Worm (Caenorhabditis elegans): ENCODE data around the gene C50B8.6.

The C50B8.6 gene

DNA sequence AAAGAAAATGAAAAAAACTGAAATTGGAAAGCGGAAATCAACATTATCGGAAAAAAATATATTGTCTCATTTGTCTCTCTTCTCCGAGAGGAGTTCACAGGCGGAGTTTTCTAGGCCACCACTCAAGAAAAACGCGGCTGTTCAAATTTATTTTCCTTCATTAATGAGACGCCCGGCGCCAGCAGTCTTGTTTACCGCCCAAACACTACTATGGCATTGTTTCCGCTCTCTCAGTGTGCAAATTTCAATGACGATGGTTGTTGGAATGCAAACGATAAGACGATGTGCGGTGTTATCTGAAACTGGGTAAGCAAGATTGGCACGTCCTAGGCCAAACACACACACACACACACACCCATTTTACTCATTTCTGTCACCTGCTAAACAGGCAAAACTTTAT, 22.0 kb upstream of the C50B8.6 start, which contains the start of gene cav-2:
Gene cav-2 (plus strand): TSS at position 359 of the 400 bp plus-strand sequence.
- TF ChIP-seq lin-39 (tag; optimal IDR thresholded peaks at IDR 0.05) (peak; percentile 68), elt-2 (tag; optimal IDR thresholded peaks at IDR 0.05) (peak; percentile 80), nhr-71 (tag; optimal IDR thresholded peaks at IDR 0.05) (peak; percentile 93), sox-4 (tag; optimal IDR thresholded peaks at IDR 0.05) (peak; percentile 92), skn-1 (tag; optimal IDR thresholded peaks at IDR 0.05) (peak; percentile 42), ceh-88 (GFP tag; IDR thresholded peaks at IDR 0.05) (0 out of 2 replicates have a peak, but pooled peaks have one; percentile 29), lin-15B (tag; optimal IDR thresholded peaks at IDR 0.05) (peak; percentile 71), zip-4 (GFP tag; optimal IDR thresholded peaks at IDR 0.05) (peak; percentile 74), isw-1 (GFP tag; IDR thresholded peaks at IDR 0.05) (peak; percentile 79), tbx-2 (tag; optimal IDR thresholded peaks at IDR 0.05) (peak; percentile 92), irx-1 (tag; optimal IDR thresholded peaks at IDR 0.05) (peak; percentile 95), dsc-1 (tag; optimal IDR thresholded peaks at IDR 0.05) (peak; percentile 96), ama-1 (optimal IDR thresholded peaks at IDR 0.05) (no peak), ets-5 (GFP tag; IDR thresholded peaks at IDR 0.05) (no peak), hpl-2 (GFP tag; optimal IDR thresholded peaks at IDR 0.05) (no peak), C16A3.4 (tag; optimal IDR thresholded peaks at IDR 0.05) (peak; percentile 63), efl-1 (optimal IDR thresholded peaks at IDR 0.05) (peak; percentile 89 to 97), efl-1 (GFP tag; optimal IDR thresholded peaks at IDR 0.05 in 1 of 2) (peak; percentile 97 to 99), ceh-90 (tag; optimal IDR thresholded peaks at IDR 0.05) (peak; percentile 97), nhr-20 (tag; optimal IDR thresholded peaks at IDR 0.05) (peak; percentile 91), lin-13 (GFP tag; optimal IDR thresholded peaks at IDR 0.05) (peak; percentile 65), aha-1 (tag; optimal IDR thresholded peaks at IDR 0.05) (no peak), snpc-4 (tag; optimal IDR thresholded peaks at IDR 0.05) (peak; percentile 33), sptf-1 (tag; optimal IDR thresholded peaks at IDR 0.05) (no peak), rnt-1 (tag; optimal IDR thresholded peaks at IDR 0.05) (peak; percentile 99), mdl-1 (tag; optimal IDR thresholded peaks at IDR 0.05) (peak in 1 of 2 experiments; percentile 50), pax-3 (tag; optimal IDR thresholded peaks at IDR 0.05) (peak; percentile 99), nhr-85 (tag) (peak; percentile 96), tlp-1 (tag; optimal IDR thresholded peaks at IDR 0.05) (no peak), snu-23 (GFP tag; optimal IDR thresholded peaks at IDR 0.05) (peak; percentile 87), C34B4.2 (tag; optimal IDR thresholded peaks at IDR 0.05) (peak; percentile 27), Y116A8C.19 (tag; optimal IDR thresholded peaks at IDR 0.05; ENCODE audit: borderline replicate concordance) (peak; percentile 66), C04F5.9 (tag; optimal IDR thresholded peaks at IDR 0.05) (peak; percentile 74), unc-86 (tag; optimal IDR thresholded peaks at IDR 0.05) (peak; percentile 75), mab-9 (GFP tag; IDR thresholded peaks at IDR 0.05) (peak; percentile 86), grh-1 (GFP tag; IDR thresholded peaks at IDR 0.05) (peak; percentile 88), pqm-1 (tag; optimal IDR thresholded peaks at IDR 0.05) (peak; percentile 86), ces-1 (GFP tag; optimal IDR thresholded peaks at IDR 0.05) (no peak), mef-2 (tag; optimal IDR thresholded peaks at IDR 0.05) (no peak), xbp-1 (tag; optimal IDR thresholded peaks at IDR 0.05) (peak; percentile 88), jun-1 (tag; optimal IDR thresholded peaks at IDR 0.05) (peak; percentile 66), sup-37 (GFP tag; optimal IDR thresholded peaks at IDR 0.05) (peak; percentile 28), swsn-7 (tag; optimal IDR thresholded peaks at IDR 0.05) (peak; percentile 86), ztf-4 (tag; optimal IDR thresholded peaks at IDR 0.05) (no peak), unc-30 (tag; optimal IDR thresholded peaks at IDR 0.05) (no peak), dpl-1 (GFP tag; optimal IDR thresholded peaks at IDR 0.05) (peak; percentile 92 to 99 (median 96)), fkh-4 (tag; optimal IDR thresholded peaks at IDR 0.05; ENCODE audit: borderline replicate concordance) (peak; percentile 98), nhr-237 (tag; optimal IDR thresholded peaks at IDR 0.05) (peak; percentile 56), lin-14 (GFP tag; optimal IDR thresholded peaks at IDR 0.05) (peak; percentile 82), unc-130 (tag; optimal IDR thresholded peaks at IDR 0.05) (peak; percentile 60), nhr-76 (tag; optimal IDR thresholded peaks at IDR 0.05) (no peak), hlh-4 (tag; optimal IDR thresholded peaks at IDR 0.05) (peak; percentile 61), lsy-2 (tag; optimal IDR thresholded peaks at IDR 0.05) (peak; percentile 83 to 84), vab-15 (tag; optimal IDR thresholded peaks at IDR 0.05) (peak; percentile 70), nhr-90 (tag; optimal IDR thresholded peaks at IDR 0.05; ENCODE audit: poor library complexity) (peak; percentile 93)

Data from whole organism, L1 larva.